Worm (Caenorhabditis elegans) whole organism, L1 larva: ENCODE results near the gene F52H2.1.
A peak's percentile ranks its signal among the peaks of the same experiment; 100 is the strongest.

Source experiments
- C34B4.2 ChIP-seq: sonication (generic microtip); optimal IDR thresholded peaks from 2 replicates; lab custom pipeline; 2017; ENCODE audit warnings: mild to moderate bottlenecking, missing genetic modification characterization, missing compliant biosample characterization
- alr-1 ChIP-seq: fragments of 200-800 bp; sonication (Bioruptor generic); optimal IDR thresholded peaks from 2 replicates; lab custom pipeline; 2018; ENCODE audit warnings: borderline replicate concordance, mild to moderate bottlenecking, missing genetic modification characterization, missing compliant biosample characterization
- aly-2 ChIP-seq: fragments of 150-350 bp; optimal IDR thresholded peaks from 2 replicates; lab custom pipeline; 2014; ENCODE audit warnings: missing biosample characterization, missing genetic modification characterization
- ceh-8 ChIP-seq: fragments of 200-800 bp; sonication (Bioruptor generic); optimal IDR thresholded peaks from 2 replicates; lab custom pipeline; 2018; ENCODE audit warnings: mild to moderate bottlenecking, missing genetic modification characterization, moderate library complexity, missing compliant biosample characterization
- ceh-88 ChIP-seq: fragments of 200-800 bp; sonication (Bioruptor generic); IDR thresholded peaks from 2 replicates; pipeline ENCODE4 v1.3.6; 2022; ENCODE audit warnings: missing genetic modification characterization, missing compliant biosample characterization
- ces-1 ChIP-seq: fragments of 150-350 bp; optimal IDR thresholded peaks from 2 replicates; lab custom pipeline; 2014; ENCODE audit warnings: missing biosample characterization, missing genetic modification reagents, missing genetic modification characterization
- dsc-1 ChIP-seq: sonication (generic microtip); optimal IDR thresholded peaks from 2 replicates; lab custom pipeline; 2016; ENCODE audit warnings: mild to moderate bottlenecking, missing genetic modification characterization, missing compliant biosample characterization
- efl-1 ChIP-seq, 4 experiments: fragments of 150-350 bp; optimal IDR thresholded peaks in 3 of 4; peaks in 1 of 4; 1 replicate in 1 of 4; 2 replicates in 3 of 4; lab custom pipeline; 2014; ENCODE audit warnings: missing biosample characterization in 2 of 4, missing genetic modification characterization in 2 of 4, missing genetic modification reagents in 2 of 4
- egl-13 ChIP-seq: sonication (generic microtip); optimal IDR thresholded peaks from 2 replicates; lab custom pipeline; 2016; ENCODE audit warnings: missing genotype, missing genetic modification reagents, missing genetic modification characterization, missing compliant biosample characterization
- elt-3 ChIP-seq, 6 experiments: fragments of 150-350 bp in 1 of 6; sonication (generic microtip); optimal IDR thresholded peaks; 2 replicates each; lab custom pipeline; 2017 to 2018; ENCODE audit warnings: missing biosample characterization in 6 of 6, missing genetic modification characterization in 6 of 6, inconsistent platforms in 1 of 6
- fkh-10 ChIP-seq: sonication (generic microtip); optimal IDR thresholded peaks from 2 replicates; lab custom pipeline; 2017; ENCODE audit warnings: missing biosample characterization, missing genetic modification reagents, missing genetic modification characterization
- fkh-4 ChIP-seq: sonication (generic microtip); optimal IDR thresholded peaks from 2 replicates; lab custom pipeline; 2016; ENCODE audit warnings: missing compliant biosample characterization, missing genetic modification characterization, borderline replicate concordance
- fkh-8 ChIP-seq: sonication (generic microtip); optimal IDR thresholded peaks from 2 replicates; lab custom pipeline; 2016; ENCODE audit warnings: mild to moderate bottlenecking, missing genetic modification characterization, missing compliant biosample characterization
- fos-1 ChIP-seq: fragments of 150-350 bp; optimal IDR thresholded peaks from 2 replicates; lab custom pipeline; 2014; ENCODE audit warnings: missing biosample characterization, missing genetic modification characterization
- hlh-4 ChIP-seq: sonication (generic microtip); optimal IDR thresholded peaks from 2 replicates; lab custom pipeline; 2016; ENCODE audit warnings: mild to moderate bottlenecking, missing genetic modification characterization, missing compliant biosample characterization
- lin-14 ChIP-seq: fragments of 200-800 bp; sonication (Bioruptor generic); optimal IDR thresholded peaks from 2 replicates; lab custom pipeline; 2018; ENCODE audit warnings: mild to moderate bottlenecking, missing genetic modification characterization, moderate library complexity, missing compliant biosample characterization
- lin-35 ChIP-seq, 2 experiments: fragments of 150-350 bp; optimal IDR thresholded peaks; 2 replicates each; lab custom pipeline; 2014; ENCODE audit warnings: missing biosample characterization in 2 of 2, missing genetic modification characterization in 2 of 2, missing genetic modification reagents in 2 of 2
- lir-3 ChIP-seq: sonication (generic microtip); optimal IDR thresholded peaks from 2 replicates; lab custom pipeline; 2016; ENCODE audit warnings: mild to moderate bottlenecking, missing genetic modification characterization, moderate library complexity, missing compliant biosample characterization; ENCODE audit not compliant: poor library complexity
- lsy-2 ChIP-seq, 2 experiments: fragments of 150-350 bp; optimal IDR thresholded peaks; 2 replicates each; lab custom pipeline; 2014; ENCODE audit warnings: missing biosample characterization in 2 of 2, missing genetic modification characterization in 2 of 2
- nhr-20 ChIP-seq: sonication (generic microtip); optimal IDR thresholded peaks from 2 replicates; lab custom pipeline; 2016; ENCODE audit warnings: mild to moderate bottlenecking, missing genetic modification characterization, missing compliant biosample characterization
- nhr-47 ChIP-seq: sonication (generic microtip); optimal IDR thresholded peaks from 2 replicates; lab custom pipeline; 2016; ENCODE audit warnings: mild to moderate bottlenecking, missing genetic modification characterization, moderate library complexity, missing compliant biosample characterization
- nhr-71 ChIP-seq: sonication (generic microtip); optimal IDR thresholded peaks from 2 replicates; lab custom pipeline; 2016; ENCODE audit warnings: mild to moderate bottlenecking, missing genetic modification characterization, moderate library complexity, missing compliant biosample characterization
- nhr-77 ChIP-seq: fragments of 150-350 bp; optimal IDR thresholded peaks from 2 replicates; lab custom pipeline; 2014; ENCODE audit warnings: missing biosample characterization, missing genetic modification characterization
- nhr-90 ChIP-seq: sonication (generic microtip); optimal IDR thresholded peaks from 2 replicates; lab custom pipeline; 2016; ENCODE audit warnings: mild to moderate bottlenecking, missing genetic modification characterization, missing compliant biosample characterization; ENCODE audit not compliant: poor library complexity
- pag-3 ChIP-seq: sonication (generic microtip); optimal IDR thresholded peaks from 2 replicates; lab custom pipeline; 2017; ENCODE audit warnings: missing genetic modification characterization, mild to moderate bottlenecking, missing compliant biosample characterization, antibody characterized with exemption, borderline replicate concordance; ENCODE audit not compliant: insufficient read depth
- pax-3 ChIP-seq: fragments of 200-800 bp; sonication (Bioruptor generic); optimal IDR thresholded peaks from 2 replicates; lab custom pipeline; 2018; ENCODE audit warnings: mild to moderate bottlenecking, missing genetic modification characterization, moderate library complexity, missing compliant biosample characterization
- snu-23 ChIP-seq: sonication (generic microtip); optimal IDR thresholded peaks from 2 replicates; lab custom pipeline; 2016; ENCODE audit warnings: missing genetic modification characterization, missing compliant biosample characterization
- sox-4 ChIP-seq: sonication (generic microtip); optimal IDR thresholded peaks from 2 replicates; lab custom pipeline; 2016; ENCODE audit warnings: missing genetic modification characterization, missing compliant biosample characterization
- sptf-1 ChIP-seq: fragments of 150-350 bp; optimal IDR thresholded peaks from 2 replicates; lab custom pipeline; 2014; ENCODE audit warnings: missing biosample characterization, missing genetic modification characterization
- swsn-7 ChIP-seq: sonication (generic microtip); optimal IDR thresholded peaks from 2 replicates; lab custom pipeline; 2016; ENCODE audit warnings: missing genetic modification characterization, missing compliant biosample characterization
- tlp-1 ChIP-seq: fragments of 150-350 bp; optimal IDR thresholded peaks from 2 replicates; lab custom pipeline; 2014; ENCODE audit warnings: missing biosample characterization, missing genetic modification characterization
- unc-130 ChIP-seq: fragments of 150-350 bp; optimal IDR thresholded peaks from 2 replicates; lab custom pipeline; 2017; ENCODE audit warnings: missing biosample characterization, missing genetic modification characterization, inconsistent platforms
- unc-86 ChIP-seq: sonication (generic microtip); optimal IDR thresholded peaks from 2 replicates; lab custom pipeline; 2016; ENCODE audit warnings: missing genetic modification characterization, missing compliant biosample characterization
- xbp-1 ChIP-seq: sonication (generic microtip); optimal IDR thresholded peaks from 2 replicates; lab custom pipeline; 2016; ENCODE audit warnings: missing genetic modification characterization, missing compliant biosample characterization
- zip-4 ChIP-seq: fragments of 200-800 bp; sonication (Bioruptor generic); optimal IDR thresholded peaks from 2 replicates; lab custom pipeline; 2018; ENCODE audit warnings: mild to moderate bottlenecking, missing genetic modification characterization, moderate library complexity, missing compliant biosample characterization

Gene F52H2.1

ce11 chrX:2595027-2595756 lies 22.3 kb downstream of the F52H2.1 start (continued):
- peak; percentile 13 for TF ChIP-seq unc-130
- peak; percentile 32 for TF ChIP-seq snu-23 (GFP tag; lab: Kevin White, UChicago)
- TF ChIP-seq lsy-2 (tag; optimal IDR thresholded peaks at IDR 0.05; lab: Kevin White, UChicago) = peak; percentile 10 to 46
- TF ChIP-seq swsn-7 = peak; percentile 3
- peak; percentile 68 for TF ChIP-seq lin-14 (GFP tag; lab: Kevin White, UChicago)
- TF ChIP-seq nhr-77 (tag; lab: Kevin White, UChicago) = no peak
- TF ChIP-seq tlp-1 (tag; lab: Kevin White, UChicago) = no peak
- TF ChIP-seq elt-3 (tag; optimal IDR thresholded peaks at IDR 0.05; lab: Kevin White, UChicago) = peak in 2 of 6 experiments; percentile 5 to 8

ce11 chrX:2595757-2596059 lies 22.8 kb downstream of the F52H2.1 start:
- TF ChIP-seq sox-4 (tag; lab: Kevin White, UChicago) = no peak
- no peak for TF ChIP-seq efl-1 (optimal IDR thresholded peaks at IDR 0.05; lab: Kevin White, UChicago)
- peak in 1 of 2 experiments; percentile 93 for TF ChIP-seq efl-1 (GFP tag; optimal IDR thresholded peaks at IDR 0.05 in 1 of 2; lab: Kevin White, UChicago)

ce11 chrX:2596605-2597004 lies 23.7 kb downstream of the F52H2.1 start:
- peak; percentile 10 for TF ChIP-seq unc-86 (tag; lab: Kevin White, UChicago)
- TF ChIP-seq pax-3 (tag; lab: Kevin White, UChicago) = peak; percentile 79
- TF ChIP-seq nhr-47 (tag; lab: Kevin White, UChicago) = peak; percentile 79
- peak; percentile 18 for TF ChIP-seq hlh-4 (tag; lab: Kevin White, UChicago)
- no peak for TF ChIP-seq aly-2 (tag; lab: Kevin White, UChicago)
- TF ChIP-seq nhr-90 (tag; lab: Kevin White, UChicago) = no peak
- peak; percentile 82 for TF ChIP-seq egl-13
- peak in 1 of 2 experiments; percentile 2 for TF ChIP-seq lin-35 (GFP tag; optimal IDR thresholded peaks at IDR 0.05; lab: Kevin White, UChicago)
- TF ChIP-seq fkh-10 (GFP tag; lab: Kevin White, UChicago) = no peak
- TF ChIP-seq sptf-1 = no peak
- TF ChIP-seq lin-14 (GFP tag; lab: Kevin White, UChicago) = peak; percentile 62
- TF ChIP-seq alr-1 (tag; lab: Kevin White, UChicago) = no peak
- TF ChIP-seq zip-4 (GFP tag; lab: Kevin White, UChicago) = no peak
- peak; percentile 66 for TF ChIP-seq fos-1 (tag; lab: Kevin White, UChicago)
- peak; percentile 74 for TF ChIP-seq nhr-71
- peak; percentile 69 for TF ChIP-seq ceh-8 (GFP tag; lab: Kevin White, UChicago)
- TF ChIP-seq ces-1 = no peak
- no peak for TF ChIP-seq ceh-88 (GFP tag; lab: Robert Waterston, UW)
- no peak for TF ChIP-seq C34B4.2 (tag; lab: Kevin White, UChicago)
- TF ChIP-seq efl-1 (optimal IDR thresholded peaks at IDR 0.05; lab: Kevin White, UChicago) = no peak
- TF ChIP-seq efl-1 (GFP tag; optimal IDR thresholded peaks at IDR 0.05 in 1 of 2; lab: Kevin White, UChicago) = no peak
- peak in 1 of 2 experiments; percentile 22 for TF ChIP-seq lsy-2 (tag; optimal IDR thresholded peaks at IDR 0.05; lab: Kevin White, UChicago)
- TF ChIP-seq fkh-8 = peak; percentile 95
- no peak for TF ChIP-seq pag-3 (tag; lab: Kevin White, UChicago)
- TF ChIP-seq sox-4 (tag; lab: Kevin White, UChicago) = peak; percentile 85
- TF ChIP-seq nhr-20 (tag; lab: Kevin White, UChicago) = peak; percentile 36
- TF ChIP-seq swsn-7 = peak; percentile 41
- TF ChIP-seq fkh-4 (tag; lab: Kevin White, UChicago) = peak; percentile 59
- TF ChIP-seq dsc-1 = peak; percentile 98
- peak; percentile 10 for TF ChIP-seq snu-23 (GFP tag; lab: Kevin White, UChicago)
- no peak for TF ChIP-seq lir-3
- TF ChIP-seq xbp-1 (tag; lab: Kevin White, UChicago) = peak; percentile 9
